Fruit fly (Drosophila melanogaster) whole organism, embryonic: Measurements from ENCODE around the gene CG6739.

Experiments
- Atf6 ChIP-seq: fragments of 200-800 bp; sonication (Bioruptor generic); IDR thresholded peaks from 2 replicates; pipeline ENCODE4 v1.3.6; 2022; ENCODE audit warnings: missing biosample characterization, missing genetic modification characterization
- Awh ChIP-seq: fragments of 200-800 bp; sonication (Bioruptor generic); IDR thresholded peaks from 2 replicates; pipeline ENCODE4, ENCODE4 v1.3.6; 2022; ENCODE audit warnings: missing biosample characterization, missing genetic modification characterization
- CG10209 ChIP-seq: fragments of 200-800 bp; sonication (Bioruptor generic); optimal IDR thresholded peaks from 3 replicates; lab custom pipeline; 2017; ENCODE audit warnings: missing biosample characterization, mild to moderate bottlenecking, missing genetic modification characterization, missing genetic modification reagents
- CG10462 ChIP-seq: fragments of 200-800 bp; sonication (Bioruptor generic); optimal IDR thresholded peaks from 2 replicates; lab custom pipeline; 2016; ENCODE audit warnings: missing biosample characterization, missing genetic modification characterization
- CG11696 ChIP-seq: fragments of 200-800 bp; sonication (Bioruptor generic); IDR thresholded peaks from 2 replicates; pipeline ENCODE4 v1.3.6; 2022; ENCODE audit warnings: missing biosample characterization, missing genetic modification characterization
- CG12942 ChIP-seq: fragments of 200-800 bp; sonication (Bioruptor generic); optimal IDR thresholded peaks from 3 replicates; lab custom pipeline; 2016; ENCODE audit warnings: missing biosample characterization, missing genetic modification characterization
- CG18476 ChIP-seq: fragments of 200-800 bp; sonication (Bioruptor generic); optimal IDR thresholded peaks from 2 replicates; lab custom pipeline; 2016; ENCODE audit warnings: missing biosample characterization, mild to moderate bottlenecking, missing genetic modification characterization
- CG2129 ChIP-seq: fragments of 200-800 bp; sonication (Bioruptor generic); IDR thresholded peaks from 2 replicates; pipeline ENCODE4 v1.3.6; 2022; ENCODE audit warnings: missing biosample characterization, missing genetic modification characterization; ENCODE audit not compliant: partially characterized antibody
- CG2202 ChIP-seq: fragments of 200-800 bp; sonication (Bioruptor generic); optimal IDR thresholded peaks from 2 replicates; lab custom pipeline; 2018; ENCODE audit warnings: missing biosample characterization, mild to moderate bottlenecking, missing genetic modification characterization
- CG2875 ChIP-seq: fragments of 200-800 bp; sonication (Bioruptor generic); optimal IDR thresholded peaks from 2 replicates; lab custom pipeline; 2017; ENCODE audit warnings: missing biosample characterization, mild to moderate bottlenecking, missing genetic modification characterization, missing genetic modification reagents
- CG31365 ChIP-seq: fragments of 200-800 bp; sonication (Bioruptor generic); optimal IDR thresholded peaks from 2 replicates; lab custom pipeline; 2018; ENCODE audit warnings: missing biosample characterization, mild to moderate bottlenecking, missing genetic modification characterization
- CG3163 ChIP-seq: fragments of 200-800 bp; sonication (Bioruptor generic); optimal IDR thresholded peaks from 3 replicates; lab custom pipeline; 2016; ENCODE audit warnings: missing biosample characterization, missing genetic modification characterization
- CG34224 ChIP-seq: fragments of 200-800 bp; sonication (Bioruptor generic); IDR thresholded peaks from 3 replicates; pipeline ENCODE4 v1.3.6; 2022; ENCODE audit warnings: missing biosample characterization, missing genetic modification characterization; ENCODE audit not compliant: partially characterized antibody
- CG6654 ChIP-seq: fragments of 200-800 bp; sonication (Bioruptor generic); optimal IDR thresholded peaks from 2 replicates; lab custom pipeline; 2017; ENCODE audit warnings: missing biosample characterization, mild to moderate bottlenecking, missing genetic modification characterization
- CG6854 ChIP-seq: fragments of 200-800 bp; sonication (Bioruptor generic); optimal IDR thresholded peaks from 3 replicates; lab custom pipeline; 2017; ENCODE audit warnings: missing biosample characterization, mild to moderate bottlenecking, missing genetic modification characterization
- CG7556 ChIP-seq: fragments of 200-800 bp; sonication (Bioruptor generic); optimal IDR thresholded peaks from 2 replicates; lab custom pipeline; 2017; ENCODE audit warnings: missing biosample characterization, mild to moderate bottlenecking, missing genetic modification characterization
- CG8944 ChIP-seq: fragments of 200-800 bp; sonication (Bioruptor generic); optimal IDR thresholded peaks from 3 replicates; lab custom pipeline; 2016; ENCODE audit warnings: missing biosample characterization, missing genetic modification characterization
- Dad ChIP-seq: fragments of 200-800 bp; sonication (Bioruptor generic); optimal IDR thresholded peaks from 3 replicates; lab custom pipeline; 2016; ENCODE audit warnings: missing biosample characterization, missing genetic modification characterization
- Hmr ChIP-seq: fragments of 200-800 bp; sonication (Bioruptor generic); optimal IDR thresholded peaks from 3 replicates; lab custom pipeline; 2017; ENCODE audit warnings: mild to moderate bottlenecking, missing biosample characterization, missing genetic modification reagents, missing genetic modification characterization
- Hsf ChIP-seq: fragments of 200-800 bp; sonication (Bioruptor generic); optimal IDR thresholded peaks from 3 replicates; lab custom pipeline; 2016; ENCODE audit warnings: missing biosample characterization, missing genetic modification characterization
- Med ChIP-seq: fragments of 200-800 bp; sonication (Bioruptor generic); peaks from one replicate; lab custom pipeline; 2016; ENCODE audit warnings: missing biosample characterization, missing genetic modification characterization, mild to moderate bottlenecking, inconsistent platforms, moderate library complexity
- Meics ChIP-seq: fragments of 200-800 bp; sonication (Bioruptor generic); optimal IDR thresholded peaks from 2 replicates; lab custom pipeline; 2017; ENCODE audit warnings: missing biosample characterization, mild to moderate bottlenecking, missing genetic modification characterization
- NK7.1 ChIP-seq: fragments of 200-800 bp; sonication (Bioruptor generic); optimal IDR thresholded peaks from 3 replicates; lab custom pipeline; 2016; ENCODE audit warnings: missing biosample characterization, missing genetic modification characterization
- Taf1 ChIP-seq: fragments of 200-800 bp; sonication (Bioruptor generic); IDR thresholded peaks from 2 replicates; pipeline ENCODE4 v1.3.6; 2022; ENCODE audit warnings: missing biosample characterization, missing genetic modification characterization
- al ChIP-seq: fragments of 200-800 bp; sonication (Bioruptor generic); IDR thresholded peaks from 2 replicates; pipeline ENCODE4 v1.3.6; 2022; ENCODE audit warnings: missing biosample characterization, missing genetic modification characterization
- ash1 ChIP-seq: fragments of 200-800 bp; sonication (Bioruptor generic); optimal IDR thresholded peaks from 2 replicates; lab custom pipeline; 2018; ENCODE audit warnings: missing biosample characterization, mild to moderate bottlenecking, missing genetic modification characterization
- cad ChIP-seq: fragments of >200 bp; optimal IDR thresholded peaks from 2 replicates; lab custom pipeline; 2017; ENCODE audit warnings: missing biosample characterization, missing genetic modification characterization
- crc ChIP-seq: fragments of 200-800 bp; sonication (Bioruptor generic); optimal IDR thresholded peaks from 2 replicates; lab custom pipeline; 2016; ENCODE audit warnings: missing biosample characterization, missing genetic modification characterization
- dmrt11E ChIP-seq: fragments of 200-800 bp; sonication (Bioruptor generic); optimal IDR thresholded peaks from 3 replicates; lab custom pipeline; 2018; ENCODE audit warnings: missing biosample characterization, mild to moderate bottlenecking, missing genetic modification characterization, moderate library complexity
- dmrt99B ChIP-seq: fragments of 200-800 bp; sonication (Bioruptor generic); optimal IDR thresholded peaks from 2 replicates; lab custom pipeline; 2018; ENCODE audit warnings: missing biosample characterization, mild to moderate bottlenecking, missing genetic modification characterization, moderate library complexity
- dysf ChIP-seq: fragments of 200-800 bp; sonication (Bioruptor generic); IDR thresholded peaks from 3 replicates; pipeline ENCODE4 v1.3.6; 2022; ENCODE audit warnings: missing biosample characterization, missing genetic modification characterization
- emc ChIP-seq: fragments of 200-800 bp; sonication (Bioruptor generic); optimal IDR thresholded peaks from 2 replicates; lab custom pipeline; 2016; ENCODE audit warnings: missing biosample characterization, missing genetic modification characterization
- gt ChIP-seq: fragments of 200-800 bp; sonication (Bioruptor generic); IDR thresholded peaks from 2 replicates; pipeline ENCODE4 v1.3.6; 2022; ENCODE audit warnings: missing biosample characterization, missing genetic modification characterization
- hkb ChIP-seq, 2 experiments: fragments of 200-800 bp in 1 of 2; fragments of >200 bp in 1 of 2; sonication (Bioruptor generic) in 1 of 2; IDR thresholded peaks in 1 of 2; optimal IDR thresholded peaks in 1 of 2; 2 replicates each; pipeline versions ENCODE4 v1.3.6 to Lab custom; 2017 to 2022; ENCODE audit warnings: missing biosample characterization in 1 of 2, missing genetic modification characterization in 1 of 2
- jing ChIP-seq: fragments of 200-800 bp; sonication (Bioruptor generic); optimal IDR thresholded peaks from 2 replicates; lab custom pipeline; 2018; ENCODE audit warnings: missing biosample characterization, mild to moderate bottlenecking, missing genetic modification characterization
- lmd ChIP-seq: fragments of 200-800 bp; sonication (Bioruptor generic); IDR thresholded peaks from 2 replicates; pipeline ENCODE4 v1.3.6; 2022; ENCODE audit warnings: missing biosample characterization, missing genetic modification characterization
- lola ChIP-seq, 3 experiments: fragments of >200 bp in 2 of 3; fragments of 200-800 bp in 1 of 3; sonication (Bioruptor generic) in 1 of 3; optimal IDR thresholded peaks; 2 replicates each; lab custom pipeline; 2017 to 2019; ENCODE audit warnings: missing biosample characterization in 3 of 3, missing genetic modification characterization in 3 of 3, mild to moderate bottlenecking in 1 of 3, moderate library complexity in 1 of 3
- maf-S ChIP-seq: fragments of 200-800 bp; sonication (Bioruptor generic); optimal IDR thresholded peaks from 2 replicates; lab custom pipeline; 2016; ENCODE audit warnings: missing biosample characterization, missing genetic modification characterization
- mam ChIP-seq: fragments of 200-800 bp; sonication (Bioruptor generic); optimal IDR thresholded peaks from 3 replicates; lab custom pipeline; 2016; ENCODE audit warnings: missing biosample characterization, missing genetic modification characterization
- nmo ChIP-seq: fragments of 200-800 bp; sonication (Bioruptor generic); optimal IDR thresholded peaks from 2 replicates; lab custom pipeline; 2018; ENCODE audit warnings: missing biosample characterization, mild to moderate bottlenecking, missing genetic modification characterization, moderate library complexity
- pan ChIP-seq, 4 experiments: fragments of >200 bp in 3 of 4; fragments of 200-800 bp in 1 of 4; sonication (Bioruptor generic) in 1 of 4; optimal IDR thresholded peaks in 3 of 4; IDR thresholded peaks in 1 of 4; 2 replicates each; pipeline versions ENCODE4 v1.3.6 to Lab custom; 2017 to 2022; ENCODE audit warnings: missing biosample characterization in 2 of 4, missing genetic modification characterization in 2 of 4, mixed read lengths in 1 of 4
- pros ChIP-seq: fragments of 200-800 bp; sonication (Bioruptor generic); optimal IDR thresholded peaks from 3 replicates; lab custom pipeline; 2019; ENCODE audit warnings: missing biosample characterization, mild to moderate bottlenecking, missing genetic modification characterization, moderate library complexity
- row ChIP-seq: fragments of 200-800 bp; sonication (Bioruptor generic); IDR thresholded peaks from 3 replicates; pipeline ENCODE4 v1.3.6; 2022; ENCODE audit warnings: missing biosample characterization, missing genetic modification characterization
- ssp ChIP-seq: fragments of 200-800 bp; sonication (Bioruptor generic); IDR thresholded peaks from 2 replicates; pipeline ENCODE4 v1.3.6; 2022; ENCODE audit warnings: missing biosample characterization, missing genetic modification characterization
- trem ChIP-seq: fragments of 200-800 bp; optimal IDR thresholded peaks from 3 replicates; lab custom pipeline; 2019; ENCODE audit warnings: missing biosample characterization, mild to moderate bottlenecking, missing genetic modification characterization, moderate library complexity
- twi ChIP-seq: fragments of 200-800 bp; optimal IDR thresholded peaks from 2 replicates; lab custom pipeline; 2019; ENCODE audit warnings: missing biosample characterization, mild to moderate bottlenecking, missing genetic modification characterization, moderate library complexity
- vvl ChIP-seq: fragments of 200-800 bp; sonication (Bioruptor generic); IDR thresholded peaks from 2 replicates; pipeline ENCODE4 v1.3.6; 2022; ENCODE audit warnings: missing biosample characterization, missing genetic modification characterization
- yki ChIP-seq: fragments of >200 bp; optimal IDR thresholded peaks from 3 replicates; lab custom pipeline; 2018
- zfh2 ChIP-seq: fragments of 200-800 bp; sonication (Bioruptor generic); optimal IDR thresholded peaks from 2 replicates; lab custom pipeline; 2016; ENCODE audit warnings: missing biosample characterization, missing genetic modification characterization

Gene CG6739

DNA sequence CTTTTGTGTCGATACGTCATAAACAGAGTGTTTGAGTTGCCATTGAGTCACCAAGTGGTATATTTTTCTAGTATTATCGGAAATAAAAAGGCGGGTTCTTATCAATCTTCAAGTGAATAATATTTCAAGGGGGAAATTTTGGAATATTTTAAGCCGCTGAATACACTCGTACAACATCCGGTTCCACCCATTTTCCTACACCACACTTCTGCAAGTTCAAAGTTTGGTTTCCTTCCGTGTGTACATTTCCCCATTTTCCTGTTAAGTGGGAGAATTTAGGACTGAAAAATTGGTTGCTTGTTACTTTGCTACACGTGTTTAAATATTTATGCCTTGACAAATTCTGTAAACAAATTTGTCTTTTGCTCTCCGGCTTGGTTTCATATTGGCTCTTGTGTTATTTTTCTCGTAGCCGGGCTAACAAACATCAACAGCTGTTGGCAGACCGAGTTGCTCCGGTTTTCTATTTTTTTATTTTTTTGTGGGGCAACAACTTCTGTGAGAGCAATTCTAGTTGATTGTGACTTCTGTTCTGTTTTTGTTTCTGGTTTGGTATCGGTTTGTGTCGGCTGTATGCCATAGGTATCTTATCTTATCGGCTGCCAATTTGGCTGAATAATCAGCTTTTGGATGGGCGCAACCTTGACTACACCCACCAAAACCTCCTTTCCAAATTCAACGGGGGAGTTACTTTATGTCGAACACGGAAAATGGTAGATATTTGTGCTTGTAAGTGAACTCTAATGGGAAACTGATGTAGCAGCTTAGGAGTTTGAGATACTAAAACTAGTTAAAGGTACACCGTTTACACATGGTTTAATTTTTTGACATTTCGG lies 36.3 kb upstream of the CG6739 start (continued):
- TF ChIP-seq NK7.1 (GFP tag; lab: Kevin White, UChicago) (no peak), yki (lab: Kevin White, UChicago) (no peak), trem (tag; lab: Kevin White, UChicago) (no peak), CG8944 (GFP tag; lab: Kevin White, UChicago) (no peak), gt (GFP tag; lab: Robert Waterston, UW) (no peak), jing (GFP tag; lab: Kevin White, UChicago) (no peak), Med (GFP tag; lab: Kevin White, UChicago) (peak; percentile 64), nmo (GFP tag; lab: Kevin White, UChicago) (no peak), ash1 (no peak), mam (no peak), hkb (optimal IDR thresholded peaks at IDR 0.05; lab: Kevin White, UChicago) (no peak), hkb (GFP tag; IDR thresholded peaks at IDR 0.05; lab: Robert Waterston, UW) (no peak), maf-S (GFP tag; lab: Kevin White, UChicago) (peak; percentile 11), lola (GFP tag; optimal IDR thresholded peaks at IDR 0.05; lab: Kevin White, UChicago) (no peak), CG31365 (tag; lab: Kevin White, UChicago) (no peak), al (GFP tag; lab: Robert Waterston, UW) (no peak), dmrt11E (tag; lab: Kevin White, UChicago) (no peak), pros (no peak), dmrt99B (no peak), CG10462 (GFP tag; lab: Kevin White, UChicago) (no peak), row (GFP tag; lab: Robert Waterston, UW) (no peak), emc (no peak), vvl (GFP tag; lab: Robert Waterston, UW) (no peak), ssp (no peak), cad (no peak), lmd (no peak), CG12942 (no peak), CG11696 (no peak), Awh (no peak), Dad (GFP tag; lab: Kevin White, UChicago) (no peak), CG18476 (no peak), Atf6 (GFP tag; lab: Robert Waterston, UW) (no peak), Hsf (no peak), Hmr (peak; percentile 41), pan (optimal IDR thresholded peaks at IDR 0.05; lab: Kevin White, UChicago) (no peak), pan (GFP tag; optimal IDR thresholded peaks at IDR 0.05 in 1 of 2, IDR thresholded peaks at IDR 0.05 in 1 of 2) (no peak), CG2202 (tag; lab: Kevin White, UChicago) (no peak), CG2875 (GFP tag; lab: Kevin White, UChicago) (peak; percentile 21), zfh2 (GFP tag; lab: Kevin White, UChicago) (no peak), Taf1 (GFP tag; lab: Robert Waterston, UW) (no peak), CG2129 (GFP tag; lab: Robert Waterston, UW) (no peak), Meics (GFP tag; lab: Kevin White, UChicago) (peak; percentile 44), dysf (GFP tag; lab: Robert Waterston, UW) (no peak), CG7556 (GFP tag; lab: Kevin White, UChicago) (peak; percentile 14), CG10209 (no peak), CG6854 (GFP tag; lab: Kevin White, UChicago) (no peak), crc (no peak), CG6654 (GFP tag; lab: Kevin White, UChicago) (no peak), CG34224 (GFP tag; lab: Robert Waterston, UW) (no peak), twi (tag; lab: Kevin White, UChicago) (peak; percentile 7), CG3163 (GFP tag; lab: Kevin White, UChicago) (no peak)
